Worm (Caenorhabditis elegans): ENCODE results near the gene ceh-58.

Gene ceh-58

DNA sequence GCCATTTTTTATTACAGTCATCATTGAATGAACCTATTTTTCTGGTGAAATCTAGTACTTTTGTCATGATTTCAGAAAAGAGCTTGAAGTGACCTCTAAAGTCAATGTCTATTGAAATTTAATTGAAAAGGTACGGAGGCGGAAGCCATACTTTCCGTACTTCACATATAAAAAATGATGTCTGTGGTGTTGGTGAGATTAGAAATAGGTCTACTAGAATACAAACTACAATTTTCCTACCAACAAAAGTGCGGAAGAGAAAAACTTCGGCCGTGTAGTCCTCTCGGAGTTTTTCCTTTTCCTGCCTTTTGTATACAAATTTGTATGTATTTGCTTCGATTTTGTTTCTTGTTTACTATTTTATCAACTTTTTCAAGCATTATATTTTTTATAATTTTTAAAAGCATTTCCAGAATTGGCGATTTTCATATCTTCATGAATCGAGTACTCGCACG is 25.9 kb upstream of the ceh-58 start, which contains the start of gene T09F3.4 (continued):
- TF ChIP-seq repo-1 (tag; optimal IDR thresholded peaks at IDR 0.05) = no peak
- no peak for TF ChIP-seq egl-18 (GFP tag; IDR thresholded peaks at IDR 0.05)
- no peak for TF ChIP-seq let-607 (tag; optimal IDR thresholded peaks at IDR 0.05)
- no peak for TF ChIP-seq F57A8.1 (GFP tag; optimal IDR thresholded peaks at IDR 0.05)
- TF ChIP-seq sdz-38 (tag; optimal IDR thresholded peaks at IDR 0.05) = no peak
- TF ChIP-seq F23B12.7 (tag; optimal IDR thresholded peaks at IDR 0.05; ENCODE audit: insufficient read depth) = no peak
- TF ChIP-seq ekl-4 (GFP tag; IDR thresholded peaks at IDR 0.05) = 0 out of 2 replicates have a peak, but pooled peaks have one; percentile 49
- no peak for TF ChIP-seq ztf-22 (GFP tag; optimal IDR thresholded peaks at IDR 0.05)
- TF ChIP-seq madf-3 (GFP tag; IDR thresholded peaks at IDR 0.05) = peak; percentile 83
- no peak for TF ChIP-seq hlh-12 (tag; optimal IDR thresholded peaks at IDR 0.05)
- TF ChIP-seq madf-6 (GFP tag; IDR thresholded peaks at IDR 0.05) = peak; percentile 82
- peak; percentile 76 for TF ChIP-seq ZK185.1 (tag; optimal IDR thresholded peaks at IDR 0.05; ENCODE audit: poor library complexity, severe bottlenecking)
- no peak for TF ChIP-seq lag-1 (GFP tag; IDR thresholded peaks at IDR 0.05)
- no peak for TF ChIP-seq cebp-2 (GFP tag; IDR thresholded peaks at IDR 0.05)
- TF ChIP-seq B0261.1 (tag; optimal IDR thresholded peaks at IDR 0.05) = no peak
- TF ChIP-seq attf-6 (GFP tag; IDR thresholded peaks at IDR 0.05) = peak; percentile 63
- TF ChIP-seq cebp-1 (GFP tag; IDR thresholded peaks at IDR 0.05) = no peak
- TF ChIP-seq cebp-1 (tag; optimal IDR thresholded peaks at IDR 0.05) = peak; percentile 53
- no peak for TF ChIP-seq ztf-26 (tag; optimal IDR thresholded peaks at IDR 0.05)
- TF ChIP-seq bed-1 (GFP tag; IDR thresholded peaks at IDR 0.05) = no peak
- no peak for TF ChIP-seq ztf-18 (tag; optimal IDR thresholded peaks at IDR 0.05)
- TF ChIP-seq attf-3 (GFP tag; conservative IDR thresholded peaks at IDR 0.05) = no peak
- peak; percentile 58 for TF ChIP-seq madf-8 (GFP tag; conservative IDR thresholded peaks at IDR 0.05)
- no peak for TF ChIP-seq ceh-79 (tag; optimal IDR thresholded peaks at IDR 0.05)
- no peak for TF ChIP-seq aptf-3 (GFP tag; IDR thresholded peaks at IDR 0.05)
- TF ChIP-seq K11D2.4 (GFP tag; IDR thresholded peaks at IDR 0.05) = no peak
- no peak for TF ChIP-seq unc-62 (GFP tag; optimal IDR thresholded peaks at IDR 0.05)
- TF ChIP-seq ceh-40 (GFP tag; IDR thresholded peaks at IDR 0.05) = no peak
- no peak for TF ChIP-seq T07F8.4 (tag; optimal IDR thresholded peaks at IDR 0.05)
- peak; percentile 72 for TF ChIP-seq rcor-1 (GFP tag; IDR thresholded peaks at IDR 0.05)
- no peak for TF ChIP-seq nhr-27 (tag; optimal IDR thresholded peaks at IDR 0.05)
- no peak for TF ChIP-seq pbrm-1 (GFP tag; IDR thresholded peaks at IDR 0.05)
- TF ChIP-seq Y67H2A.10 (GFP tag; conservative IDR thresholded peaks at IDR 0.05) = no peak
- TF ChIP-seq hsf-1 (GFP tag; IDR thresholded peaks at IDR 0.05) = peak; percentile 58; the same call in 1 of the 2 replicates
- 0 out of 2 replicates have a peak, but pooled peaks have one; percentile 53 for TF ChIP-seq B0019.2 (GFP tag; conservative IDR thresholded peaks at IDR 0.05)
- TF ChIP-seq B0035.1 (tag; optimal IDR thresholded peaks at IDR 0.05) = no peak
- TF ChIP-seq dpff-1 (tag; optimal IDR thresholded peaks at IDR 0.05) = no peak
- no peak for TF ChIP-seq F52B5.7 (tag; optimal IDR thresholded peaks at IDR 0.05)
- TF ChIP-seq nhr-120 (GFP tag; IDR thresholded peaks at IDR 0.05) = no peak
- no peak for TF ChIP-seq ama-1 (optimal IDR thresholded peaks at IDR 0.05)
- TF ChIP-seq ama-1 (GFP tag; optimal IDR thresholded peaks at IDR 0.05) = no peak
- no peak for TF ChIP-seq die-1 (tag; optimal IDR thresholded peaks at IDR 0.05)
- 0 out of 2 replicates have a peak, but pooled peaks have one; percentile 56 for TF ChIP-seq ztf-25 (GFP tag; IDR thresholded peaks at IDR 0.05)
- TF ChIP-seq efl-1 (GFP tag; optimal IDR thresholded peaks at IDR 0.05) = peak; percentile 46
- TF ChIP-seq Y79H2A.3 (GFP tag; conservative IDR thresholded peaks at IDR 0.05) = 0 out of 2 replicates have a peak, but pooled peaks have one; percentile 30
- TF ChIP-seq C06A6.2 (GFP tag; conservative IDR thresholded peaks at IDR 0.05) = no peak
- no peak for TF ChIP-seq egrh-3 (GFP tag; IDR thresholded peaks at IDR 0.05)
- TF ChIP-seq nhr-90 (tag; optimal IDR thresholded peaks at IDR 0.05) = no peak
- TF ChIP-seq ccch-3 (GFP tag; optimal IDR thresholded peaks at IDR 0.05) = no peak
- TF ChIP-seq somi-1 (GFP tag; optimal IDR thresholded peaks at IDR 0.05) = no peak

Measured in whole organism, young adult.